Fruit fly (Drosophila melanogaster): ENCODE measurements around the gene CG2211.

Gene CG2211

DNA sequence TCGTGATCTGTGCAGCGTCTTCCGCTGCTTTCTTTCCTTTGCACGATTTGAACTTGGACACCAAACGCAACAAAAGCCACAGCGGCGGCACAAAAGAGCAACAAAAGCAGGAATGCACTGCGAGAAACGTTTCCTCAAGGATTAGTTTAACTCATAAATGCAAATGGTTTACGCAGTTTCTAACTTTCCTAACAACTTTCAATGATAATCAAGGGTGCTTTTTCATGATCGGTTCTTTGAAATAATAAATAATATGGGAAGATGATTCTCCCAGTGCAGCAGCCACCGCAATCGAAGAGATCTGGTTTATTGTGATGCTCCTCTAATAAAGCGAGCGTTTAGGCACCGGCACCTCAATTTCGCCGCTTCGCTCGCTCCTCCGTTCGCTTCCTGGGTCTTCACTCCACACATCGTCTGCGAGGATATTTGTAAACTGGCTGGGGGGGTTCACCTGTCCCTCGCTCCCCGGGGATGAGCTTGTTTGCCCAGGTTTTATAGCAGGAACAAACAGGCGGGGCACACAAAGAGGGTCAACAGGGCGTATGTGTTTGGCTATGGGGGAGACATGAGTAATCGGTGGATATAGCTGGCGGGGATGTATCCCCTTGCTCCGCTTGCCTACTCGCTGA is 15.9 kb downstream of the CG2211 start (continued):
- TF ChIP-seq E2f2 (GFP tag; IDR thresholded peaks at IDR 0.05), result peak; percentile 48; the same call in 1 of the 2 replicates
- TF ChIP-seq hkb (optimal IDR thresholded peaks at IDR 0.05), result no peak
- peak; percentile 90 for TF ChIP-seq hkb (GFP tag; IDR thresholded peaks at IDR 0.05)
- peak; percentile 75 for TF ChIP-seq CG10959 (GFP tag; IDR thresholded peaks at IDR 0.05)
- TF ChIP-seq sens (GFP tag), result peak; percentile 98
- no peak for TF ChIP-seq Trl (optimal IDR thresholded peaks at IDR 0.05)
- peak; percentile 60 for TF ChIP-seq Trl (GFP tag; optimal IDR thresholded peaks at IDR 0.05)
- TF ChIP-seq CG15479 (GFP tag; optimal IDR thresholded peaks at IDR 0.05), result no peak
- peak; percentile 74 for TF ChIP-seq CG12659 (GFP tag; optimal IDR thresholded peaks at IDR 0.05)
- TF ChIP-seq CG11456 (GFP tag; IDR thresholded peaks at IDR 0.05), result peak; percentile 58; the same call in 1 of the 3 replicates
- TF ChIP-seq CG14860 (GFP tag; IDR thresholded peaks at IDR 0.05; ENCODE audit: partially characterized antibody), result no peak
- peak; percentile 40 for TF ChIP-seq HmgZ (tag; optimal IDR thresholded peaks at IDR 0.05)
- TF ChIP-seq CG32532 (GFP tag; IDR thresholded peaks at IDR 0.05), result peak; percentile 67; the same call in 1 of the 2 replicates
- no peak for TF ChIP-seq CG11696 (GFP tag; IDR thresholded peaks at IDR 0.05)
- peak; percentile 36; the same call in 1 of the 2 replicates for TF ChIP-seq Oaz (GFP tag; IDR thresholded peaks at IDR 0.05)
- peak; percentile 75 for TF ChIP-seq CG3407 (GFP tag; optimal IDR thresholded peaks at IDR 0.05)
- TF ChIP-seq CG2129 (GFP tag; IDR thresholded peaks at IDR 0.05; ENCODE audit: partially characterized antibody), result no peak
- TF ChIP-seq bowl (GFP tag; IDR thresholded peaks at IDR 0.05), result peak; percentile 46; the same call in 1 of the 2 replicates
- peak; percentile 47; the same call in 1 of the 2 replicates for TF ChIP-seq Atf6 (GFP tag; IDR thresholded peaks at IDR 0.05)
- peak; percentile 11 for TF ChIP-seq kay (GFP tag; optimal IDR thresholded peaks at IDR 0.05)
- TF ChIP-seq bsh (GFP tag; optimal IDR thresholded peaks at IDR 0.05), result peak; percentile 89 to 94
- peak; percentile 81 for TF ChIP-seq ase (GFP tag; IDR thresholded peaks at IDR 0.05)
- peak; percentile 75 for TF ChIP-seq Sox100B (GFP tag; optimal IDR thresholded peaks at IDR 0.05)
- peak; percentile 29 for TF ChIP-seq salm (tag; optimal IDR thresholded peaks at IDR 0.05)
- no peak for TF ChIP-seq usp (GFP tag; optimal IDR thresholded peaks at IDR 0.05)
- TF ChIP-seq CG8924 (tag; optimal IDR thresholded peaks at IDR 0.05), result peak; percentile 70
- TF ChIP-seq Awh (GFP tag; IDR thresholded peaks at IDR 0.05), result peak; percentile 82
- peak; percentile 78 for TF ChIP-seq row (GFP tag; IDR thresholded peaks at IDR 0.05)
- TF ChIP-seq nerfin-2 (GFP tag; IDR thresholded peaks at IDR 0.05; ENCODE audit: partially characterized antibody), result no peak
- TF ChIP-seq CG17328 (GFP tag; IDR thresholded peaks at IDR 0.05), result peak; percentile 86
- TF ChIP-seq hb (GFP tag; IDR thresholded peaks at IDR 0.05; ENCODE audit: partially characterized antibody), result no peak
- peak; percentile 68 for TF ChIP-seq CG12942 (GFP tag; optimal IDR thresholded peaks at IDR 0.05)
- peak; percentile 73 for TF ChIP-seq trem (tag; optimal IDR thresholded peaks at IDR 0.05)
- TF ChIP-seq CG13123 (GFP tag; optimal IDR thresholded peaks at IDR 0.05), result peak; percentile 25
- peak; percentile 66 for TF ChIP-seq CG8359 (GFP tag; optimal IDR thresholded peaks at IDR 0.05; ENCODE audit: borderline replicate concordance)
- no peak for TF ChIP-seq YL-1 (GFP tag; optimal IDR thresholded peaks at IDR 0.05)
- TF ChIP-seq CG7271 (tag; optimal IDR thresholded peaks at IDR 0.05), result no peak
- TF ChIP-seq scrt (GFP tag; optimal IDR thresholded peaks at IDR 0.05), result peak; percentile 54
- no peak for TF ChIP-seq CG34376 (GFP tag; optimal IDR thresholded peaks at IDR 0.05)
- no peak for TF ChIP-seq amos (GFP tag; IDR thresholded peaks at IDR 0.05; ENCODE audit: partially characterized antibody)
- peak; percentile 68 for TF ChIP-seq Side (GFP tag; optimal IDR thresholded peaks at IDR 0.05)
- TF ChIP-seq CG1603 (tag; optimal IDR thresholded peaks at IDR 0.05), result peak; percentile 89
- no peak for TF ChIP-seq HLHmδ (GFP tag; optimal IDR thresholded peaks at IDR 0.05)
- TF ChIP-seq gem (tag; optimal IDR thresholded peaks at IDR 0.05), result peak; percentile 85
- TF ChIP-seq CG11695 (GFP tag; IDR thresholded peaks at IDR 0.05), result peak; percentile 62
- no peak for TF ChIP-seq ash1 (GFP tag; optimal IDR thresholded peaks at IDR 0.05)
- peak; percentile 82 for TF ChIP-seq CG18262 (tag; optimal IDR thresholded peaks at IDR 0.05)
- no peak for TF ChIP-seq Nf-YC (tag; optimal IDR thresholded peaks at IDR 0.05)
- TF ChIP-seq Hmr (GFP tag; optimal IDR thresholded peaks at IDR 0.05), result no peak
- TF ChIP-seq fu2 (GFP tag; optimal IDR thresholded peaks at IDR 0.05), result peak; percentile 8

Data from whole organism, embryonic.